Worm (Caenorhabditis elegans) whole organism, L4 larva: ENCODE results near the gene W04B5.3.

ENCODE experiments used
- F44E2.7 ChIP-seq: fragments of 200-800 bp; sonication (Bioruptor generic); IDR thresholded peaks from 2 replicates; pipeline ENCODE4 v2.1.2; 2022; ENCODE audit warnings: missing genetic modification characterization, missing compliant biosample characterization
- Y5F2A.4 ChIP-seq: fragments of 200-800 bp; sonication (Bioruptor generic); optimal IDR thresholded peaks from 2 replicates; lab custom pipeline; 2018; ENCODE audit warnings: mild to moderate bottlenecking, missing genetic modification characterization, missing compliant biosample characterization
- Y75B8A.6 ChIP-seq: fragments of 200-800 bp; sonication (Bioruptor generic); IDR thresholded peaks from 2 replicates; pipeline ENCODE4 v1.3.6; 2022; ENCODE audit warnings: missing genetic modification reagents, missing genetic modification characterization, missing compliant biosample characterization
- ZK337.2 ChIP-seq: fragments of 200-800 bp; sonication (Bioruptor generic); IDR thresholded peaks from 2 replicates; pipeline ENCODE4 v1.3.6; 2022; ENCODE audit warnings: missing genetic modification reagents, missing genetic modification characterization, missing compliant biosample characterization
- aly-2 ChIP-seq: sonication (generic microtip); optimal IDR thresholded peaks from 2 replicates; lab custom pipeline; 2018; ENCODE audit warnings: missing biosample characterization, missing genetic modification characterization
- arid-1 ChIP-seq: fragments of 200-800 bp; sonication (Bioruptor generic); conservative IDR thresholded peaks from 2 replicates; pipeline ENCODE4 v1.3.6; 2022; ENCODE audit warnings: missing genetic modification reagents, missing genetic modification characterization, missing compliant biosample characterization
- attf-4 ChIP-seq: sonication (generic microtip); optimal IDR thresholded peaks from 3 replicates; lab custom pipeline; 2017; ENCODE audit warnings: missing biosample characterization, missing genetic modification characterization
- ceh-20 ChIP-seq: fragments of 200-800 bp; sonication (Bioruptor generic); IDR thresholded peaks from 2 replicates; pipeline ENCODE4 v1.3.6; 2022; ENCODE audit warnings: missing genetic modification reagents, missing genetic modification characterization, missing compliant biosample characterization
- ceh-32 ChIP-seq: sonication (generic microtip); optimal IDR thresholded peaks from 2 replicates; lab custom pipeline; 2016; ENCODE audit warnings: mild to moderate bottlenecking, missing genetic modification characterization, missing compliant biosample characterization; ENCODE audit not compliant: poor library complexity
- ceh-82 ChIP-seq: sonication (generic microtip); optimal IDR thresholded peaks from 2 replicates; lab custom pipeline; 2017; ENCODE audit warnings: missing biosample characterization, missing genetic modification characterization
- cey-2 ChIP-seq: sonication (generic microtip); optimal IDR thresholded peaks from 3 replicates; lab custom pipeline; 2017; ENCODE audit warnings: missing genetic modification characterization, mild to moderate bottlenecking, missing compliant biosample characterization, antibody characterized with exemption, borderline replicate concordance; ENCODE audit not compliant: insufficient read depth
- ctbp-1 ChIP-seq: fragments of 200-800 bp; sonication (Bioruptor generic); IDR thresholded peaks from 2 replicates; pipeline ENCODE4 v1.3.6; 2022; ENCODE audit warnings: missing genetic modification reagents, missing genetic modification characterization, missing compliant biosample characterization
- daf-12 ChIP-seq: fragments of 150-350 bp; optimal IDR thresholded peaks from 2 replicates; lab custom pipeline; 2014; ENCODE audit warnings: missing biosample characterization, missing genetic modification reagents, missing genetic modification characterization
- daf-19 ChIP-seq: fragments of 200-800 bp; sonication (Bioruptor generic); conservative IDR thresholded peaks from 2 replicates; pipeline ENCODE4 v1.3.6; 2022; ENCODE audit warnings: missing genetic modification characterization, missing compliant biosample characterization
- daf-8 ChIP-seq: fragments of 200-800 bp; sonication (Bioruptor generic); IDR thresholded peaks from 2 replicates; pipeline ENCODE4 v1.3.6; 2022; ENCODE audit warnings: missing genetic modification characterization, missing compliant biosample characterization
- dmd-6 ChIP-seq: fragments of 200-800 bp; sonication (Bioruptor generic); IDR thresholded peaks from 2 replicates; pipeline ENCODE4 v1.3.6; 2022; ENCODE audit warnings: missing genetic modification reagents, missing genetic modification characterization, missing compliant biosample characterization
- dmd-8 ChIP-seq: fragments of 200-800 bp; sonication (Bioruptor generic); IDR thresholded peaks from 2 replicates; pipeline ENCODE4 v1.3.6; 2022; ENCODE audit warnings: missing genetic modification characterization, missing compliant biosample characterization
- dpl-1 ChIP-seq: fragments of 150-350 bp; optimal IDR thresholded peaks from 2 replicates; lab custom pipeline; 2014; ENCODE audit warnings: missing biosample characterization, missing genetic modification reagents, missing genetic modification characterization
- duxl-1 ChIP-seq: sonication (generic microtip); optimal IDR thresholded peaks from 2 replicates; lab custom pipeline; 2016; ENCODE audit warnings: mild to moderate bottlenecking, missing genetic modification characterization, moderate library complexity, missing compliant biosample characterization; ENCODE audit not compliant: poor library complexity
- egl-43 ChIP-seq: fragments of 200-800 bp; sonication (Bioruptor generic); IDR thresholded peaks from 2 replicates; pipeline ENCODE4 v1.3.6; 2022; ENCODE audit warnings: missing genetic modification reagents, missing genetic modification characterization, missing compliant biosample characterization
- fos-1 ChIP-seq: fragments of 150-350 bp; optimal IDR thresholded peaks from 2 replicates; lab custom pipeline; 2014; ENCODE audit warnings: missing biosample characterization, missing genetic modification characterization
- gei-8 ChIP-seq: fragments of 200-800 bp; sonication (Bioruptor generic); optimal IDR thresholded peaks from 2 replicates; lab custom pipeline; 2018; ENCODE audit warnings: mild to moderate bottlenecking, missing genetic modification characterization, missing compliant biosample characterization
- hlh-11 ChIP-seq: fragments of 200-800 bp; sonication (Bioruptor generic); optimal IDR thresholded peaks from 2 replicates; lab custom pipeline; 2018; ENCODE audit warnings: mild to moderate bottlenecking, missing genetic modification characterization, missing compliant biosample characterization
- hlh-30 ChIP-seq: sonication (generic microtip); optimal IDR thresholded peaks from 2 replicates; lab custom pipeline; 2017; ENCODE audit warnings: antibody characterized with exemption, mild to moderate bottlenecking, missing genetic modification characterization, missing compliant biosample characterization; ENCODE audit not compliant: insufficient read depth
- hmg-1.1 ChIP-seq: fragments of 200-800 bp; sonication (Bioruptor generic); IDR thresholded peaks from 2 replicates; pipeline ENCODE4 v1.3.6; 2022; ENCODE audit warnings: missing genetic modification reagents, missing genetic modification characterization, missing compliant biosample characterization
- lin-13 ChIP-seq: fragments of 150-350 bp; optimal IDR thresholded peaks from 2 replicates; lab custom pipeline; 2014; ENCODE audit warnings: missing biosample characterization, missing genetic modification reagents, missing genetic modification characterization
- lin-15B ChIP-seq: fragments of 150-350 bp; sonication (generic microtip); optimal IDR thresholded peaks from 3 replicates; lab custom pipeline; 2014; ENCODE audit warnings: missing biosample characterization, missing genetic modification characterization
- lin-29 ChIP-seq: fragments of 200-800 bp; sonication (Bioruptor generic); IDR thresholded peaks from 2 replicates; pipeline ENCODE4 v1.3.6; 2022; ENCODE audit warnings: missing genetic modification reagents, missing genetic modification characterization, missing compliant biosample characterization
- lin-38 ChIP-seq: fragments of 200-800 bp; sonication (Bioruptor generic); IDR thresholded peaks from 2 replicates; pipeline ENCODE4 v1.3.6; 2022; ENCODE audit warnings: missing genetic modification reagents, missing genetic modification characterization, missing compliant biosample characterization
- lsy-2 ChIP-seq, 2 experiments: fragments of 150-350 bp in 1 of 2; sonication (generic microtip) in 1 of 2; optimal IDR thresholded peaks; 2 replicates each; lab custom pipeline; 2014 to 2017; ENCODE audit warnings: missing biosample characterization in 2 of 2, missing genetic modification characterization in 2 of 2
- madf-5 ChIP-seq, 2 experiments: fragments of 200-800 bp; sonication (Bioruptor generic); IDR thresholded peaks; 2 replicates each; pipeline ENCODE4 v1.3.6; 2022; ENCODE audit warnings: missing compliant biosample characterization in 2 of 2, missing genetic modification characterization in 2 of 2
- madf-9 ChIP-seq: fragments of 200-800 bp; sonication (Bioruptor generic); conservative IDR thresholded peaks from 2 replicates; pipeline ENCODE4 v1.3.6; 2022; ENCODE audit warnings: missing genetic modification reagents, missing genetic modification characterization, missing compliant biosample characterization
- mdl-1 ChIP-seq, 2 experiments: fragments of 150-350 bp in 1 of 2; sonication (generic microtip) in 1 of 2; optimal IDR thresholded peaks; 2 replicates each; lab custom pipeline; 2014 to 2017; ENCODE audit warnings: missing biosample characterization in 2 of 2, missing genetic modification characterization in 2 of 2
- mep-1 ChIP-seq: fragments of 150-350 bp; sonication (generic microtip); optimal IDR thresholded peaks from 3 replicates; lab custom pipeline; 2014; ENCODE audit warnings: missing biosample characterization, missing genetic modification characterization
- mes-2 ChIP-seq: sonication (generic microtip); optimal IDR thresholded peaks from 2 replicates; lab custom pipeline; 2016; ENCODE audit warnings: missing genotype, mild to moderate bottlenecking, missing genetic modification characterization, missing compliant biosample characterization; ENCODE audit not compliant: poor library complexity, severe bottlenecking
- mxl-2 ChIP-seq: fragments of 200-800 bp; sonication (Bioruptor generic); conservative IDR thresholded peaks from 2 replicates; pipeline ENCODE4 v1.3.6; 2022; ENCODE audit warnings: missing genetic modification reagents, missing genetic modification characterization, missing compliant biosample characterization
- nhr-10 ChIP-seq: fragments of 150-350 bp; optimal IDR thresholded peaks from 2 replicates; lab custom pipeline; 2014; ENCODE audit warnings: missing biosample characterization, missing genetic modification characterization
- nhr-237 ChIP-seq: sonication (generic microtip); optimal IDR thresholded peaks from 2 replicates; lab custom pipeline; 2017; ENCODE audit warnings: missing biosample characterization, missing genetic modification characterization
- nhr-25 ChIP-seq: sonication (generic microtip); optimal IDR thresholded peaks from 2 replicates; lab custom pipeline; 2017; ENCODE audit warnings: missing genetic modification characterization, mild to moderate bottlenecking, missing compliant biosample characterization, antibody characterized with exemption, moderate library complexity, borderline replicate concordance; ENCODE audit not compliant: insufficient read depth
- nhr-42 ChIP-seq: fragments of 200-800 bp; sonication (Bioruptor generic); IDR thresholded peaks from 2 replicates; pipeline ENCODE4 v1.3.6; 2022; ENCODE audit warnings: missing genetic modification characterization, missing compliant biosample characterization
- nhr-6 ChIP-seq: fragments of 150-350 bp; optimal IDR thresholded peaks from 2 replicates; lab custom pipeline; 2014; ENCODE audit warnings: missing biosample characterization, missing genetic modification characterization
- pqm-1 ChIP-seq: sonication (generic microtip); optimal IDR thresholded peaks from 2 replicates; lab custom pipeline; 2017; ENCODE audit warnings: missing biosample characterization, missing genetic modification characterization
- rbr-2 ChIP-seq: sonication (generic microtip); optimal IDR thresholded peaks from 2 replicates; lab custom pipeline; 2016; ENCODE audit warnings: missing genotype, missing genetic modification characterization, missing compliant biosample characterization
- sdz-12 ChIP-seq: fragments of 200-800 bp; sonication (Bioruptor generic); optimal IDR thresholded peaks from 2 replicates; lab custom pipeline; 2018; ENCODE audit warnings: mild to moderate bottlenecking, missing genetic modification characterization, missing compliant biosample characterization
- snpc-1.2 ChIP-seq: fragments of 200-800 bp; sonication (Bioruptor generic); IDR thresholded peaks from 2 replicates; pipeline ENCODE4 v1.3.6; 2022; ENCODE audit warnings: missing genetic modification reagents, missing genetic modification characterization, missing compliant biosample characterization
- spr-1 ChIP-seq: sonication (generic microtip); optimal IDR thresholded peaks from 2 replicates; lab custom pipeline; 2016; ENCODE audit warnings: mild to moderate bottlenecking, missing genetic modification characterization, missing compliant biosample characterization
- spr-3 ChIP-seq: fragments of 200-800 bp; sonication (Bioruptor generic); optimal IDR thresholded peaks from 2 replicates; lab custom pipeline; 2018; ENCODE audit warnings: mild to moderate bottlenecking, missing genetic modification characterization, missing compliant biosample characterization
- tag-97 ChIP-seq: fragments of 200-800 bp; sonication (Bioruptor generic); IDR thresholded peaks from 2 replicates; pipeline ENCODE4 v1.3.6; 2022; ENCODE audit warnings: missing genetic modification characterization, missing compliant biosample characterization
- tra-1 ChIP-seq: fragments of 200-800 bp; sonication (Bioruptor generic); IDR thresholded peaks from 2 replicates; pipeline ENCODE4 v1.3.6; 2022; ENCODE audit warnings: missing genetic modification reagents, missing genetic modification characterization, missing compliant biosample characterization
- vab-7 ChIP-seq: fragments of 200-800 bp; sonication (Bioruptor generic); IDR thresholded peaks from 2 replicates; pipeline ENCODE4 v1.3.6; 2022; ENCODE audit warnings: missing genetic modification reagents, missing genetic modification characterization, missing compliant biosample characterization
- zfp-3 ChIP-seq: fragments of 200-800 bp; sonication (Bioruptor generic); conservative IDR thresholded peaks from 2 replicates; pipeline ENCODE4 v1.3.6; 2022; ENCODE audit warnings: missing genetic modification reagents, missing genetic modification characterization, missing compliant biosample characterization

W04B5.3 gene

ce11 chrIII:2471855-2472254 is 53.5 kb downstream of the W04B5.3 start (continued):
- TF ChIP-seq ctbp-1 (GFP tag; lab: Robert Waterston, UW), result no peak
- no peak for TF ChIP-seq mxl-2
- peak; percentile 40; the same call in 1 of the 2 replicates for TF ChIP-seq ZK337.2 (GFP tag; lab: Robert Waterston, UW)
- no peak for TF ChIP-seq spr-1 (tag; lab: Kevin White, UChicago)
- TF ChIP-seq hmg-1.1, result peak; percentile 72
- peak; percentile 77 for TF ChIP-seq hlh-11 (tag; lab: Kevin White, UChicago)
- peak in 1 of 2 experiments; percentile 73 for TF ChIP-seq lsy-2 (tag; optimal IDR thresholded peaks at IDR 0.05; lab: Kevin White, UChicago)
- no peak for TF ChIP-seq daf-8 (GFP tag; lab: Robert Waterston, UW)
- TF ChIP-seq arid-1 (GFP tag; lab: Robert Waterston, UW), result 0 out of 2 replicates have a peak, but pooled peaks have one; percentile 23
- TF ChIP-seq madf-5 (GFP tag; IDR thresholded peaks at IDR 0.05; lab: Robert Waterston, UW), result no peak
- TF ChIP-seq nhr-42 (GFP tag; lab: Robert Waterston, UW), result no peak
- peak; percentile 48; the same call in 1 of the 2 replicates for TF ChIP-seq egl-43 (GFP tag; lab: Robert Waterston, UW)
- no peak for TF ChIP-seq zfp-3 (GFP tag; lab: Robert Waterston, UW)
- peak; percentile 33 to 92 for TF ChIP-seq mdl-1 (tag; optimal IDR thresholded peaks at IDR 0.05; lab: Kevin White, UChicago)
- no peak for TF ChIP-seq dmd-8 (GFP tag; lab: Robert Waterston, UW)
- TF ChIP-seq lin-29 (GFP tag; lab: Robert Waterston, UW), result no peak
- TF ChIP-seq Y5F2A.4 (GFP tag; lab: Kevin White, UChicago), result no peak
- TF ChIP-seq daf-12 (tag; lab: Kevin White, UChicago), result no peak
- peak; percentile 54 for TF ChIP-seq lin-13
- peak; percentile 83 for TF ChIP-seq hlh-30 (tag; lab: Kevin White, UChicago)
- TF ChIP-seq aly-2, result no peak
- no peak for TF ChIP-seq lin-15B (tag; lab: Kevin White, UChicago)
- 0 out of 2 replicates have a peak, but pooled peaks have one; percentile 37 for TF ChIP-seq ceh-20 (GFP tag; lab: Robert Waterston, UW)
- TF ChIP-seq Y75B8A.6 (GFP tag; lab: Robert Waterston, UW), result no peak
- TF ChIP-seq dmd-6, result peak; percentile 37
- TF ChIP-seq pqm-1 (tag; lab: Kevin White, UChicago), result no peak
- TF ChIP-seq tag-97 (GFP tag; lab: Robert Waterston, UW), result no peak
- TF ChIP-seq gei-8, result no peak
- no peak for TF ChIP-seq F44E2.7 (GFP tag; lab: Robert Waterston, UW)
- no peak for TF ChIP-seq rbr-2 (tag; lab: Kevin White, UChicago)
- TF ChIP-seq mes-2, result peak; percentile 65
- TF ChIP-seq nhr-6, result peak; percentile 39
- TF ChIP-seq daf-19 (GFP tag; lab: Robert Waterston, UW), result no peak
- no peak for TF ChIP-seq ceh-32 (tag; lab: Kevin White, UChicago)
- TF ChIP-seq nhr-237 (tag; lab: Kevin White, UChicago), result no peak
- no peak for TF ChIP-seq fos-1 (tag; lab: Kevin White, UChicago)
- TF ChIP-seq cey-2, result no peak
- no peak for TF ChIP-seq madf-9 (GFP tag; lab: Robert Waterston, UW)
- no peak for TF ChIP-seq ceh-82 (tag; lab: Kevin White, UChicago)
- TF ChIP-seq mep-1 (tag; lab: Kevin White, UChicago), result peak; percentile 85
- no peak for TF ChIP-seq attf-4 (tag; lab: Kevin White, UChicago)
- no peak for TF ChIP-seq vab-7 (GFP tag; lab: Robert Waterston, UW)
- TF ChIP-seq duxl-1 (tag; lab: Kevin White, UChicago), result no peak
- TF ChIP-seq dpl-1 (GFP tag; lab: Kevin White, UChicago), result peak; percentile 57
- no peak for TF ChIP-seq nhr-10
- peak; percentile 61 for TF ChIP-seq lin-38 (GFP tag; lab: Robert Waterston, UW)
- no peak for TF ChIP-seq snpc-1.2 (GFP tag; lab: Robert Waterston, UW)
- TF ChIP-seq tra-1 (GFP tag; lab: Robert Waterston, UW), result no peak
- TF ChIP-seq spr-3, result no peak
- TF ChIP-seq sdz-12 (GFP tag; lab: Kevin White, UChicago), result no peak
- TF ChIP-seq nhr-25 (tag; lab: Kevin White, UChicago), result no peak
